Worm (Caenorhabditis elegans) whole organism, L3 larva: ENCODE measurements around the gene phf-14.

Experiments used
- ZK546.5 ChIP-seq: sonication (generic microtip); optimal IDR thresholded peaks from 2 replicates; lab custom pipeline; 2017; ENCODE audit warnings: missing biosample characterization, missing genetic modification characterization
- sea-2 ChIP-seq: fragments of 150-350 bp; sonication (generic microtip); optimal IDR thresholded peaks from 4 replicates; lab custom pipeline; 2014; ENCODE audit warnings: missing biosample characterization, missing genetic modification reagents, missing genetic modification characterization
- skn-1 ChIP-seq: fragments of 150-350 bp; optimal IDR thresholded peaks from 2 replicates; lab custom pipeline; 2014; ENCODE audit warnings: missing biosample characterization, missing genetic modification characterization
- snpc-4 ChIP-seq: fragments of 150-350 bp; optimal IDR thresholded peaks from 2 replicates; lab custom pipeline; 2014; ENCODE audit warnings: missing biosample characterization, missing genetic modification characterization
- unc-62 ChIP-seq: fragments of 150-350 bp; sonication (generic microtip); optimal IDR thresholded peaks from 4 replicates; lab custom pipeline; 2014; ENCODE audit warnings: missing biosample characterization, missing genetic modification reagents, missing genetic modification characterization
- zag-1 ChIP-seq: fragments of 150-350 bp; optimal IDR thresholded peaks from 2 replicates; lab custom pipeline; 2014; ENCODE audit warnings: missing biosample characterization, missing genetic modification characterization

- no peak for TF ChIP-seq unc-62 (GFP tag; lab: Kevin White, UChicago)
- no peak for TF ChIP-seq skn-1 (tag; lab: Kevin White, UChicago)
- TF ChIP-seq zag-1 (tag; lab: Kevin White, UChicago), result no peak
- no peak for TF ChIP-seq sea-2 (GFP tag; lab: Kevin White, UChicago)
- TF ChIP-seq snpc-4 (tag; lab: Kevin White, UChicago), result no peak
- no peak for TF ChIP-seq ZK546.5 (tag; lab: Kevin White, UChicago)
Measured at ce11 chrV:17828310-17828709, 42.9 kb upstream of the phf-14 start, which contains the start of gene srh-304.
